Fruit fly (Drosophila melanogaster): ENCODE data around the gene COX7AL.

COX7AL gene

dm6 chr3R:8352961-8353728, 9.7 kb downstream of the COX7AL start:
- no peak for TF ChIP-seq CG6808 (GFP tag; optimal IDR thresholded peaks at IDR 0.05)
- TF ChIP-seq vri (GFP tag; optimal IDR thresholded peaks at IDR 0.05), result peak; percentile 90
- no peak for TF ChIP-seq CG34406 (GFP tag; optimal IDR thresholded peaks at IDR 0.05)
- peak; percentile 45 for TF ChIP-seq fkh (GFP tag; optimal IDR thresholded peaks at IDR 0.05)
- peak; percentile 51 for TF ChIP-seq net (GFP tag; optimal IDR thresholded peaks at IDR 0.05)
- no peak for TF ChIP-seq Hr38 (GFP tag; optimal IDR thresholded peaks at IDR 0.05)
- no peak for TF ChIP-seq fd59A (GFP tag; optimal IDR thresholded peaks at IDR 0.05)
- no peak for TF ChIP-seq Ets96B (tag; optimal IDR thresholded peaks at IDR 0.05)
- peak; percentile 43 for TF ChIP-seq Eip78C (GFP tag)
- no peak for TF ChIP-seq Eip93F (GFP tag; optimal IDR thresholded peaks at IDR 0.05)

- TF ChIP-seq CG9139 (GFP tag; optimal IDR thresholded peaks at IDR 0.05), result no peak
- no peak for TF ChIP-seq Smox (GFP tag; optimal IDR thresholded peaks at IDR 0.05)
- TF ChIP-seq CG15336 (GFP tag; IDR thresholded peaks at IDR 0.05), result no peak
- no peak for TF ChIP-seq CG11902 (GFP tag; optimal IDR thresholded peaks at IDR 0.05)
- no peak for TF ChIP-seq CG1621 (tag; optimal IDR thresholded peaks at IDR 0.05)
Measured at dm6 chr3R:8353994-8354393, 10.5 kb downstream of the COX7AL start.

- no peak for TF ChIP-seq salr (GFP tag; optimal IDR thresholded peaks at IDR 0.05)
- no peak for TF ChIP-seq CG8319 (GFP tag; optimal IDR thresholded peaks at IDR 0.05)
- TF ChIP-seq Eip78C (GFP tag), result peak; percentile 85
- no peak for TF ChIP-seq Blimp-1 (GFP tag; optimal IDR thresholded peaks at IDR 0.05)
- no peak for TF ChIP-seq CG16779 (tag; optimal IDR thresholded peaks at IDR 0.05)
- TF ChIP-seq achi (GFP tag; optimal IDR thresholded peaks at IDR 0.05), result peak; percentile 33
- TF ChIP-seq vri (GFP tag; optimal IDR thresholded peaks at IDR 0.05), result peak; percentile 29
- no peak for TF ChIP-seq dac (GFP tag; optimal IDR thresholded peaks at IDR 0.05)
- peak; percentile 63 for TF ChIP-seq CG31627 (GFP tag; optimal IDR thresholded peaks at IDR 0.05)
- no peak for TF ChIP-seq CG9139 (GFP tag; optimal IDR thresholded peaks at IDR 0.05)
- TF ChIP-seq Smox (GFP tag; optimal IDR thresholded peaks at IDR 0.05), result no peak
- peak; percentile 56 for TF ChIP-seq lz (GFP tag; optimal IDR thresholded peaks at IDR 0.05)
- TF ChIP-seq CG32006 (GFP tag; optimal IDR thresholded peaks at IDR 0.05), result no peak
- peak; percentile 86 for TF ChIP-seq svp (GFP tag)
- no peak for TF ChIP-seq spab (GFP tag; optimal IDR thresholded peaks at IDR 0.05)
- peak; percentile 16 for TF ChIP-seq Sox15 (GFP tag; optimal IDR thresholded peaks at IDR 0.05)
- TF ChIP-seq Ets21C (GFP tag; optimal IDR thresholded peaks at IDR 0.05), result peak; percentile 44
- no peak for TF ChIP-seq Ets96B (tag; optimal IDR thresholded peaks at IDR 0.05)
- TF ChIP-seq CG8632 (GFP tag; optimal IDR thresholded peaks at IDR 0.05), result peak; percentile 57
- TF ChIP-seq CG3032 (tag; optimal IDR thresholded peaks at IDR 0.05), result no peak
- TF ChIP-seq Gug (GFP tag; IDR thresholded peaks at IDR 0.05), result peak; percentile 38; the same call in 1 of the 2 replicates
- no peak for TF ChIP-seq CG10631 (GFP tag; optimal IDR thresholded peaks at IDR 0.05)
- TF ChIP-seq Hr4 (GFP tag; optimal IDR thresholded peaks at IDR 0.05), result peak; percentile 48
- TF ChIP-seq esn (GFP tag; optimal IDR thresholded peaks at IDR 0.05), result peak; percentile 67
- TF ChIP-seq CG6792 (GFP tag; optimal IDR thresholded peaks at IDR 0.05), result peak; percentile 8
- peak; percentile 45 for TF ChIP-seq CG11902 (GFP tag; optimal IDR thresholded peaks at IDR 0.05)
- no peak for TF ChIP-seq Hr38 (GFP tag; optimal IDR thresholded peaks at IDR 0.05)
- peak; percentile 39 for TF ChIP-seq Sox14 (GFP tag; optimal IDR thresholded peaks at IDR 0.05)
- no peak for TF ChIP-seq fd59A (GFP tag; optimal IDR thresholded peaks at IDR 0.05)
- TF ChIP-seq fkh (GFP tag; optimal IDR thresholded peaks at IDR 0.05), result no peak
- peak; percentile 45 for TF ChIP-seq acj6 (GFP tag; optimal IDR thresholded peaks at IDR 0.05)
- no peak for TF ChIP-seq ss (GFP tag; optimal IDR thresholded peaks at IDR 0.05)
- peak; percentile 7 for TF ChIP-seq CG6276 (GFP tag; optimal IDR thresholded peaks at IDR 0.05)
- TF ChIP-seq topi (GFP tag; optimal IDR thresholded peaks at IDR 0.05), result peak; percentile 63
- TF ChIP-seq CG11294 (GFP tag; IDR thresholded peaks at IDR 0.05), result peak; percentile 38; the same call in 1 of the 2 replicates
- no peak for TF ChIP-seq CG7368 (GFP tag; optimal IDR thresholded peaks at IDR 0.05)
- peak; percentile 47 for TF ChIP-seq CG34406 (GFP tag; optimal IDR thresholded peaks at IDR 0.05)
- peak; percentile 85 for TF ChIP-seq eg (GFP tag; IDR thresholded peaks at IDR 0.05)
- peak; percentile 81 for TF ChIP-seq CG6163 (GFP tag; IDR thresholded peaks at IDR 0.05)
- no peak for TF ChIP-seq net (GFP tag; optimal IDR thresholded peaks at IDR 0.05)
- no peak for TF ChIP-seq Eip75B (GFP tag; optimal IDR thresholded peaks at IDR 0.05)
- TF ChIP-seq CG1621 (tag; optimal IDR thresholded peaks at IDR 0.05), result no peak
Measured at dm6 chr3R:8354458-8354857, 11.0 kb downstream of the COX7AL start.
